Fruit fly (Drosophila melanogaster) whole organism, prepupa: ENCODE measurements around the gene Gr98b.

Experiments
- CG31627 ChIP-seq: fragments of 200-800 bp; sonication (Bioruptor generic); optimal IDR thresholded peaks from 3 replicates; lab custom pipeline; 2016; ENCODE audit warnings: missing biosample characterization, missing genetic modification characterization
- Ets96B ChIP-seq: fragments of 200-800 bp; optimal IDR thresholded peaks from 2 replicates; lab custom pipeline; 2019; ENCODE audit warnings: missing biosample characterization, mild to moderate bottlenecking, missing genetic modification characterization, moderate library complexity
- Hr39 ChIP-seq: fragments of 200-800 bp; sonication (Bioruptor generic); optimal IDR thresholded peaks from 2 replicates; lab custom pipeline; 2016; ENCODE audit warnings: missing biosample characterization, missing genetic modification characterization
- Met ChIP-seq: fragments of 200-800 bp; sonication (Bioruptor generic); optimal IDR thresholded peaks from 3 replicates; lab custom pipeline; 2016; ENCODE audit warnings: missing biosample characterization, missing genetic modification characterization
- fkh ChIP-seq: fragments of 200-800 bp; sonication (Bioruptor generic); optimal IDR thresholded peaks from 3 replicates; lab custom pipeline; 2017; ENCODE audit warnings: missing biosample characterization, mild to moderate bottlenecking, missing genetic modification characterization, moderate library complexity
- svp ChIP-seq: fragments of 200-800 bp; sonication (Bioruptor generic); peaks from one replicate; lab custom pipeline; 2016; ENCODE audit warnings: missing biosample characterization, missing genetic modification characterization

- TF ChIP-seq Met (no peak), CG31627 (no peak), svp (GFP tag; lab: Kevin White, UChicago) (peak; percentile 59), Hr39 (GFP tag; lab: Kevin White, UChicago) (no peak), fkh (no peak), Ets96B (peak; percentile 5)
Observed at dm6 chr3R:27557970-27558659, 15.8 kb downstream of the Gr98b start.
